Worm (Caenorhabditis elegans) whole organism, L4 larva: ENCODE measurements around the gene snt-1.

Experiments
- F44E2.7 ChIP-seq: fragments of 200-800 bp; sonication (Bioruptor generic); IDR thresholded peaks from 2 replicates; pipeline ENCODE4 v2.1.2; 2022; ENCODE audit warnings: missing genetic modification characterization, missing compliant biosample characterization
- T20F7.1 ChIP-seq: fragments of 200-800 bp; sonication (Bioruptor generic); optimal IDR thresholded peaks from 2 replicates; lab custom pipeline; 2018; ENCODE audit warnings: mild to moderate bottlenecking, missing genetic modification characterization, missing compliant biosample characterization
- Y48G9A.11 ChIP-seq: fragments of 200-800 bp; sonication (Bioruptor generic); IDR thresholded peaks from 2 replicates; pipeline ENCODE4 v1.3.6; 2022; ENCODE audit warnings: missing genetic modification reagents, missing genetic modification characterization, missing compliant biosample characterization
- ZK337.2 ChIP-seq: fragments of 200-800 bp; sonication (Bioruptor generic); IDR thresholded peaks from 2 replicates; pipeline ENCODE4 v1.3.6; 2022; ENCODE audit warnings: missing genetic modification reagents, missing genetic modification characterization, missing compliant biosample characterization
- aly-2 ChIP-seq: sonication (generic microtip); optimal IDR thresholded peaks from 2 replicates; lab custom pipeline; 2018; ENCODE audit warnings: missing biosample characterization, missing genetic modification characterization
- arid-1 ChIP-seq: fragments of 200-800 bp; sonication (Bioruptor generic); conservative IDR thresholded peaks from 2 replicates; pipeline ENCODE4 v1.3.6; 2022; ENCODE audit warnings: missing genetic modification reagents, missing genetic modification characterization, missing compliant biosample characterization
- attf-4 ChIP-seq: sonication (generic microtip); optimal IDR thresholded peaks from 3 replicates; lab custom pipeline; 2017; ENCODE audit warnings: missing biosample characterization, missing genetic modification characterization
- cey-2 ChIP-seq: sonication (generic microtip); optimal IDR thresholded peaks from 3 replicates; lab custom pipeline; 2017; ENCODE audit warnings: missing genetic modification characterization, mild to moderate bottlenecking, missing compliant biosample characterization, antibody characterized with exemption, borderline replicate concordance; ENCODE audit not compliant: insufficient read depth
- daf-16 ChIP-seq, 3 experiments: sonication (generic microtip); optimal IDR thresholded peaks; 2 replicates each; lab custom pipeline; 2016 to 2017; ENCODE audit warnings: missing genetic modification characterization in 3 of 3, missing genetic modification reagents in 3 of 3, mild to moderate bottlenecking in 2 of 3, missing compliant biosample characterization in 2 of 3, missing biosample characterization in 1 of 3, moderate library complexity in 1 of 3
- daf-19 ChIP-seq: fragments of 200-800 bp; sonication (Bioruptor generic); conservative IDR thresholded peaks from 2 replicates; pipeline ENCODE4 v1.3.6; 2022; ENCODE audit warnings: missing genetic modification characterization, missing compliant biosample characterization
- daf-8 ChIP-seq: fragments of 200-800 bp; sonication (Bioruptor generic); IDR thresholded peaks from 2 replicates; pipeline ENCODE4 v1.3.6; 2022; ENCODE audit warnings: missing genetic modification characterization, missing compliant biosample characterization
- dmd-6 ChIP-seq: fragments of 200-800 bp; sonication (Bioruptor generic); IDR thresholded peaks from 2 replicates; pipeline ENCODE4 v1.3.6; 2022; ENCODE audit warnings: missing genetic modification reagents, missing genetic modification characterization, missing compliant biosample characterization
- dpl-1 ChIP-seq: fragments of 150-350 bp; optimal IDR thresholded peaks from 2 replicates; lab custom pipeline; 2014; ENCODE audit warnings: missing biosample characterization, missing genetic modification reagents, missing genetic modification characterization
- duxl-1 ChIP-seq: sonication (generic microtip); optimal IDR thresholded peaks from 2 replicates; lab custom pipeline; 2016; ENCODE audit warnings: mild to moderate bottlenecking, missing genetic modification characterization, moderate library complexity, missing compliant biosample characterization; ENCODE audit not compliant: poor library complexity
- dve-1 ChIP-seq: sonication (generic microtip); optimal IDR thresholded peaks from 2 replicates; lab custom pipeline; 2017; ENCODE audit warnings: antibody characterized with exemption, mild to moderate bottlenecking, missing genetic modification characterization, missing compliant biosample characterization; ENCODE audit not compliant: insufficient read depth
- egl-27 ChIP-seq: sonication (generic microtip); optimal IDR thresholded peaks from 3 replicates; lab custom pipeline; 2017; ENCODE audit warnings: missing biosample characterization, missing genetic modification reagents, missing genetic modification characterization
- egl-43 ChIP-seq: fragments of 200-800 bp; sonication (Bioruptor generic); IDR thresholded peaks from 2 replicates; pipeline ENCODE4 v1.3.6; 2022; ENCODE audit warnings: missing genetic modification reagents, missing genetic modification characterization, missing compliant biosample characterization
- fos-1 ChIP-seq: fragments of 150-350 bp; optimal IDR thresholded peaks from 2 replicates; lab custom pipeline; 2014; ENCODE audit warnings: missing biosample characterization, missing genetic modification characterization
- hlh-11 ChIP-seq: fragments of 200-800 bp; sonication (Bioruptor generic); optimal IDR thresholded peaks from 2 replicates; lab custom pipeline; 2018; ENCODE audit warnings: mild to moderate bottlenecking, missing genetic modification characterization, missing compliant biosample characterization
- hlh-30 ChIP-seq: sonication (generic microtip); optimal IDR thresholded peaks from 2 replicates; lab custom pipeline; 2017; ENCODE audit warnings: antibody characterized with exemption, mild to moderate bottlenecking, missing genetic modification characterization, missing compliant biosample characterization; ENCODE audit not compliant: insufficient read depth
- jun-1 ChIP-seq: fragments of 150-350 bp; optimal IDR thresholded peaks from 2 replicates; lab custom pipeline; 2014; ENCODE audit warnings: missing biosample characterization, missing genetic modification reagents, missing genetic modification characterization
- lin-29 ChIP-seq: fragments of 200-800 bp; sonication (Bioruptor generic); IDR thresholded peaks from 2 replicates; pipeline ENCODE4 v1.3.6; 2022; ENCODE audit warnings: missing genetic modification reagents, missing genetic modification characterization, missing compliant biosample characterization
- lin-38 ChIP-seq: fragments of 200-800 bp; sonication (Bioruptor generic); IDR thresholded peaks from 2 replicates; pipeline ENCODE4 v1.3.6; 2022; ENCODE audit warnings: missing genetic modification reagents, missing genetic modification characterization, missing compliant biosample characterization
- lsy-2 ChIP-seq, 2 experiments: fragments of 150-350 bp in 1 of 2; sonication (generic microtip) in 1 of 2; optimal IDR thresholded peaks; 2 replicates each; lab custom pipeline; 2014 to 2017; ENCODE audit warnings: missing biosample characterization in 2 of 2, missing genetic modification characterization in 2 of 2
- madf-5 ChIP-seq, 2 experiments: fragments of 200-800 bp; sonication (Bioruptor generic); IDR thresholded peaks; 2 replicates each; pipeline ENCODE4 v1.3.6; 2022; ENCODE audit warnings: missing compliant biosample characterization in 2 of 2, missing genetic modification characterization in 2 of 2
- mdt-29 ChIP-seq: fragments of 200-800 bp; sonication (Bioruptor generic); IDR thresholded peaks from 2 replicates; pipeline ENCODE4 v1.3.6; 2022; ENCODE audit warnings: missing genetic modification reagents, missing genetic modification characterization, missing compliant biosample characterization
- mep-1 ChIP-seq: fragments of 150-350 bp; sonication (generic microtip); optimal IDR thresholded peaks from 3 replicates; lab custom pipeline; 2014; ENCODE audit warnings: missing biosample characterization, missing genetic modification characterization
- mxl-2 ChIP-seq: fragments of 200-800 bp; sonication (Bioruptor generic); conservative IDR thresholded peaks from 2 replicates; pipeline ENCODE4 v1.3.6; 2022; ENCODE audit warnings: missing genetic modification reagents, missing genetic modification characterization, missing compliant biosample characterization
- mxl-3 ChIP-seq: fragments of 200-800 bp; sonication (Bioruptor generic); optimal IDR thresholded peaks from 2 replicates; lab custom pipeline; 2018; ENCODE audit warnings: mild to moderate bottlenecking, missing genetic modification characterization, missing compliant biosample characterization
- nhr-10 ChIP-seq: fragments of 150-350 bp; optimal IDR thresholded peaks from 2 replicates; lab custom pipeline; 2014; ENCODE audit warnings: missing biosample characterization, missing genetic modification characterization
- nhr-11 ChIP-seq: fragments of 150-350 bp; optimal IDR thresholded peaks from 2 replicates; lab custom pipeline; 2014; ENCODE audit warnings: missing biosample characterization, missing genetic modification characterization
- nhr-25 ChIP-seq: sonication (generic microtip); optimal IDR thresholded peaks from 2 replicates; lab custom pipeline; 2017; ENCODE audit warnings: missing genetic modification characterization, mild to moderate bottlenecking, missing compliant biosample characterization, antibody characterized with exemption, moderate library complexity, borderline replicate concordance; ENCODE audit not compliant: insufficient read depth
- nhr-6 ChIP-seq: fragments of 150-350 bp; optimal IDR thresholded peaks from 2 replicates; lab custom pipeline; 2014; ENCODE audit warnings: missing biosample characterization, missing genetic modification characterization
- nhr-77 ChIP-seq: fragments of 150-350 bp; optimal IDR thresholded peaks from 2 replicates; lab custom pipeline; 2014; ENCODE audit warnings: missing biosample characterization, missing genetic modification characterization
- pha-4 ChIP-seq, 2 experiments: fragments of 150-350 bp in 1 of 2; fragments of 200-800 bp in 1 of 2; sonication (Bioruptor generic) in 1 of 2; IDR thresholded peaks in 1 of 2; optimal IDR thresholded peaks in 1 of 2; 2 replicates each; pipeline versions ENCODE4 v1.3.6 to Lab custom; 2014 to 2022; ENCODE audit warnings: missing genetic modification characterization in 2 of 2, missing genetic modification reagents in 2 of 2, missing biosample characterization in 1 of 2, missing compliant biosample characterization in 1 of 2
- pqm-1 ChIP-seq: sonication (generic microtip); optimal IDR thresholded peaks from 2 replicates; lab custom pipeline; 2017; ENCODE audit warnings: missing biosample characterization, missing genetic modification characterization
- set-16 ChIP-seq: fragments of 200-800 bp; sonication (Bioruptor generic); IDR thresholded peaks from 2 replicates; pipeline ENCODE4 v1.3.6; 2022; ENCODE audit warnings: missing genetic modification reagents, missing genetic modification characterization, missing compliant biosample characterization
- snpc-4 ChIP-seq: fragments of 150-350 bp; optimal IDR thresholded peaks from 2 replicates; lab custom pipeline; 2014; ENCODE audit warnings: missing biosample characterization, missing genetic modification characterization
- spr-1 ChIP-seq: sonication (generic microtip); optimal IDR thresholded peaks from 2 replicates; lab custom pipeline; 2016; ENCODE audit warnings: mild to moderate bottlenecking, missing genetic modification characterization, missing compliant biosample characterization
- tag-97 ChIP-seq: fragments of 200-800 bp; sonication (Bioruptor generic); IDR thresholded peaks from 2 replicates; pipeline ENCODE4 v1.3.6; 2022; ENCODE audit warnings: missing genetic modification characterization, missing compliant biosample characterization
- tra-1 ChIP-seq: fragments of 200-800 bp; sonication (Bioruptor generic); IDR thresholded peaks from 2 replicates; pipeline ENCODE4 v1.3.6; 2022; ENCODE audit warnings: missing genetic modification reagents, missing genetic modification characterization, missing compliant biosample characterization
- unc-39 ChIP-seq: sonication (generic microtip); optimal IDR thresholded peaks from 2 replicates; lab custom pipeline; 2017; ENCODE audit warnings: missing biosample characterization, missing genetic modification characterization
- unc-62 ChIP-seq, 3 experiments: fragments of 150-350 bp in 1 of 3; sonication (generic microtip); optimal IDR thresholded peaks in 2 of 3; peaks in 1 of 3; 1 replicate in 1 of 3; 2 replicates in 2 of 3; lab custom pipeline; 2014 to 2017; ENCODE audit warnings: missing biosample characterization in 3 of 3, missing genetic modification characterization in 3 of 3, missing genetic modification reagents in 3 of 3, missing genotype in 1 of 3
- zfp-3 ChIP-seq: fragments of 200-800 bp; sonication (Bioruptor generic); conservative IDR thresholded peaks from 2 replicates; pipeline ENCODE4 v1.3.6; 2022; ENCODE audit warnings: missing genetic modification reagents, missing genetic modification characterization, missing compliant biosample characterization
- ztf-7 ChIP-seq: fragments of 150-350 bp; optimal IDR thresholded peaks from 2 replicates; lab custom pipeline; 2014; ENCODE audit warnings: missing biosample characterization, missing genetic modification characterization

Gene snt-1

ce11 chrII:6781231-6781630, 29.5 kb upstream of the snt-1 start:
- TF ChIP-seq mep-1 (no peak), hlh-11 (tag; lab: Kevin White, UChicago) (peak; percentile 60), tra-1 (GFP tag; lab: Robert Waterston, UW) (0 out of 2 replicates have a peak, but pooled peaks have one; percentile 17), mxl-3 (GFP tag; lab: Kevin White, UChicago) (no peak), jun-1 (no peak), nhr-10 (tag; lab: Kevin White, UChicago) (no peak), unc-62 (GFP tag; optimal IDR thresholded peaks at IDR 0.05 in 1 of 2; lab: Kevin White, UChicago) (peak in 1 of 2 experiments; percentile 55), unc-62 (tag; optimal IDR thresholded peaks at IDR 0.05; lab: Kevin White, UChicago) (no peak), hlh-30 (tag; lab: Kevin White, UChicago) (peak; percentile 18), pha-4 (GFP tag; IDR thresholded peaks at IDR 0.05; lab: Robert Waterston, UW) (no peak), pha-4 (tag; optimal IDR thresholded peaks at IDR 0.05; lab: Kevin White, UChicago) (no peak), daf-8 (GFP tag; lab: Robert Waterston, UW) (no peak), zfp-3 (GFP tag; lab: Robert Waterston, UW) (no peak), set-16 (GFP tag; lab: Robert Waterston, UW) (no peak), daf-16 (GFP tag; optimal IDR thresholded peaks at IDR 0.05; lab: Kevin White, UChicago) (no peak), daf-16 (tag; optimal IDR thresholded peaks at IDR 0.05; lab: Kevin White, UChicago) (peak; percentile 89), attf-4 (tag; lab: Kevin White, UChicago) (no peak), nhr-11 (tag; lab: Kevin White, UChicago) (no peak), mdt-29 (GFP tag; lab: Robert Waterston, UW) (peak; percentile 59; the same call in 1 of the 2 replicates), ztf-7 (tag; lab: Kevin White, UChicago) (no peak), dve-1 (peak; percentile 31), arid-1 (GFP tag; lab: Robert Waterston, UW) (no peak), dmd-6 (GFP tag; lab: Robert Waterston, UW) (peak; percentile 46; the same call in 1 of the 2 replicates), dpl-1 (GFP tag; lab: Kevin White, UChicago) (no peak), pqm-1 (tag; lab: Kevin White, UChicago) (peak; percentile 4)
- TF ChIP-seq, all 104 proteins: peak for 9

DNA sequence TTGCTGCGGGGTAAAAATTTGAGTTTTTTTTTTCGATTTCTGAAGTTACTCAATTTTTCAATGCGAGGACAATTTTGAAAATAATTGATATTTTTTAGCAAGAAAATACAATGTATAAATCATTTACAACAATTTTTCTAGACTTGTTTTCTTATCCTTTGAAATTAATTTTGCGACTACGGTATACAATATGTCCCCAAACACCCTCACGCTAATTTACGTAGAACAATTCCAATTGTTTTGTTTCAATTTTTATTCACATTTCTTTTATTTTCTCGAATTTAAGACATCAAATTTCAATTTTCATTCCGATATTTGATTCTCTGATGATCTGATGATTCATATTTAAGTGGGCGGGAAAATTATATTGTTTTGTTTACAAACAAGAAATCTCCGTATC, 28.8 kb upstream of the snt-1 start:
- TF ChIP-seq ztf-7 (tag; lab: Kevin White, UChicago) (no peak), lsy-2 (tag; optimal IDR thresholded peaks at IDR 0.05; lab: Kevin White, UChicago) (peak in 1 of 2 experiments; percentile 7), lin-38 (GFP tag; lab: Robert Waterston, UW) (no peak), cey-2 (tag; lab: Kevin White, UChicago) (no peak), unc-62 (GFP tag; optimal IDR thresholded peaks at IDR 0.05 in 1 of 2; lab: Kevin White, UChicago) (peak in 1 of 2 experiments; percentile 60), unc-62 (tag; optimal IDR thresholded peaks at IDR 0.05; lab: Kevin White, UChicago) (no peak), ZK337.2 (no peak), nhr-6 (tag; lab: Kevin White, UChicago) (no peak)

ce11 chrII:6782738-6783163, 28.0 kb upstream of the snt-1 start:
- TF ChIP-seq fos-1 (tag; lab: Kevin White, UChicago) (no peak), ZK337.2 (no peak), nhr-25 (peak; percentile 17), tra-1 (GFP tag; lab: Robert Waterston, UW) (0 out of 2 replicates have a peak, but pooled peaks have one; percentile 33), mxl-2 (no peak), nhr-11 (tag; lab: Kevin White, UChicago) (peak; percentile 70), tag-97 (GFP tag; lab: Robert Waterston, UW) (no peak), T20F7.1 (GFP tag; lab: Kevin White, UChicago) (peak; percentile 49), egl-27 (no peak), madf-5 (GFP tag; IDR thresholded peaks at IDR 0.05; lab: Robert Waterston, UW) (no peak), nhr-77 (tag; lab: Kevin White, UChicago) (no peak), egl-43 (GFP tag; lab: Robert Waterston, UW) (peak; percentile 58; the same call in 1 of the 2 replicates), cey-2 (tag; lab: Kevin White, UChicago) (no peak), duxl-1 (tag; lab: Kevin White, UChicago) (no peak), unc-39 (tag; lab: Kevin White, UChicago) (no peak), Y48G9A.11 (GFP tag; lab: Robert Waterston, UW) (no peak), F44E2.7 (GFP tag; lab: Robert Waterston, UW) (no peak), aly-2 (tag; lab: Kevin White, UChicago) (no peak), spr-1 (tag; lab: Kevin White, UChicago) (no peak), lin-29 (no peak), daf-19 (GFP tag; lab: Robert Waterston, UW) (no peak), snpc-4 (tag; lab: Kevin White, UChicago) (no peak)
